Worm (Caenorhabditis elegans) whole organism, mixed stage, embryonic: Measurements from ENCODE around the gene C53B4.2.

Experiments used
- bed-3 ChIP-seq: fragments of 200-800 bp; sonication (Bioruptor generic); optimal IDR thresholded peaks from 3 replicates; lab custom pipeline; 2018; ENCODE audit warnings: mild to moderate bottlenecking, missing genetic modification characterization, moderate library complexity, missing compliant biosample characterization
- blmp-1 ChIP-seq: fragments of 150-350 bp; optimal IDR thresholded peaks from 2 replicates; lab custom pipeline; 2014; ENCODE audit warnings: missing biosample characterization, missing genetic modification characterization
- ceh-39 ChIP-seq: fragments of 150-350 bp; optimal IDR thresholded peaks from 2 replicates; lab custom pipeline; 2014; ENCODE audit warnings: missing biosample characterization, missing genetic modification characterization
- ceh-83 ChIP-seq: fragments of 200-800 bp; sonication (Bioruptor generic); optimal IDR thresholded peaks from 2 replicates; lab custom pipeline; 2018; ENCODE audit warnings: mild to moderate bottlenecking, missing genetic modification characterization, missing compliant biosample characterization
- ces-1 ChIP-seq: fragments of 150-350 bp; optimal IDR thresholded peaks from 2 replicates; lab custom pipeline; 2014; ENCODE audit warnings: missing biosample characterization, missing genetic modification reagents, missing genetic modification characterization
- cnd-1 ChIP-seq: fragments of 200-800 bp; sonication (Bioruptor generic); optimal IDR thresholded peaks from 2 replicates; lab custom pipeline; 2018; ENCODE audit warnings: mild to moderate bottlenecking, missing genetic modification characterization, missing compliant biosample characterization
- drap-1 ChIP-seq: fragments of 200-800 bp; sonication (Bioruptor generic); optimal IDR thresholded peaks from 3 replicates; lab custom pipeline; 2018; ENCODE audit warnings: mild to moderate bottlenecking, missing genetic modification characterization, missing compliant biosample characterization
- elt-1 ChIP-seq: sonication (generic microtip); optimal IDR thresholded peaks from 2 replicates; lab custom pipeline; 2017; ENCODE audit warnings: missing genetic modification characterization, mild to moderate bottlenecking, missing compliant biosample characterization, antibody characterized with exemption, moderate library complexity, borderline replicate concordance; ENCODE audit not compliant: insufficient read depth
- elt-3 ChIP-seq: fragments of 150-350 bp; optimal IDR thresholded peaks from 2 replicates; lab custom pipeline; 2014; ENCODE audit warnings: missing biosample characterization, missing genetic modification characterization
- flh-1 ChIP-seq: fragments of 200-800 bp; sonication (Bioruptor generic); optimal IDR thresholded peaks from 2 replicates; lab custom pipeline; 2018; ENCODE audit warnings: mild to moderate bottlenecking, missing genetic modification characterization, moderate library complexity, missing compliant biosample characterization
- hlh-1 ChIP-seq: fragments of 150-350 bp; optimal IDR thresholded peaks from 2 replicates; lab custom pipeline; 2014; ENCODE audit warnings: missing biosample characterization, missing genetic modification reagents, missing genetic modification characterization
- lin-13 ChIP-seq: fragments of 150-350 bp; optimal IDR thresholded peaks from 2 replicates; lab custom pipeline; 2014; ENCODE audit warnings: missing biosample characterization, missing genetic modification characterization
- lin-32 ChIP-seq: fragments of 200-800 bp; sonication (Bioruptor generic); optimal IDR thresholded peaks from 2 replicates; lab custom pipeline; 2018; ENCODE audit warnings: mild to moderate bottlenecking, missing genetic modification characterization, missing compliant biosample characterization
- lsy-2 ChIP-seq: fragments of 150-350 bp; optimal IDR thresholded peaks from 2 replicates; lab custom pipeline; 2014; ENCODE audit warnings: missing biosample characterization, missing genetic modification characterization
- mab-5 ChIP-seq: fragments of 150-350 bp; optimal IDR thresholded peaks from 2 replicates; lab custom pipeline; 2014; ENCODE audit warnings: missing biosample characterization, missing genetic modification characterization
- mep-1 ChIP-seq: fragments of 150-350 bp; optimal IDR thresholded peaks from 2 replicates; lab custom pipeline; 2017; ENCODE audit warnings: missing biosample characterization, missing genetic modification reagents, missing genetic modification characterization, inconsistent platforms
- mls-2 ChIP-seq: sonication (generic microtip); optimal IDR thresholded peaks from 2 replicates; lab custom pipeline; 2016; ENCODE audit warnings: mild to moderate bottlenecking, missing genetic modification characterization, moderate library complexity, missing compliant biosample characterization
- nhr-12 ChIP-seq: fragments of 150-350 bp; optimal IDR thresholded peaks from 2 replicates; lab custom pipeline; 2014; ENCODE audit warnings: missing biosample characterization, missing genetic modification characterization
- nhr-2 ChIP-seq: fragments of 150-350 bp; optimal IDR thresholded peaks from 2 replicates; lab custom pipeline; 2014; ENCODE audit warnings: missing biosample characterization, missing genetic modification characterization
- nhr-237 ChIP-seq: fragments of 150-350 bp; optimal IDR thresholded peaks from 2 replicates; lab custom pipeline; 2014; ENCODE audit warnings: missing biosample characterization, missing genetic modification characterization
- nhr-28 ChIP-seq: fragments of 150-350 bp; optimal IDR thresholded peaks from 2 replicates; lab custom pipeline; 2014; ENCODE audit warnings: missing biosample characterization, missing genetic modification characterization
- nhr-76 ChIP-seq: sonication (generic microtip); optimal IDR thresholded peaks from 2 replicates; lab custom pipeline; 2017; ENCODE audit warnings: missing biosample characterization, missing genetic modification characterization
- pha-4 ChIP-seq: fragments of 150-350 bp; optimal IDR thresholded peaks from 2 replicates; lab custom pipeline; 2018; ENCODE audit warnings: missing biosample characterization, missing genetic modification reagents, missing genetic modification characterization
- sem-2 ChIP-seq: fragments of 200-800 bp; sonication (Bioruptor generic); optimal IDR thresholded peaks from 2 replicates; lab custom pipeline; 2018; ENCODE audit warnings: mild to moderate bottlenecking, missing genetic modification characterization, missing compliant biosample characterization
- sptf-1 ChIP-seq: sonication (generic microtip); optimal IDR thresholded peaks from 2 replicates; lab custom pipeline; 2017; ENCODE audit warnings: mild to moderate bottlenecking, missing genetic modification characterization, moderate library complexity, missing compliant biosample characterization
- tbx-8 ChIP-seq: fragments of 200-800 bp; sonication (Bioruptor generic); optimal IDR thresholded peaks from 2 replicates; lab custom pipeline; 2018; ENCODE audit warnings: mild to moderate bottlenecking, missing genetic modification characterization, moderate library complexity, missing compliant biosample characterization
- unc-120 ChIP-seq: sonication (generic microtip); optimal IDR thresholded peaks from 2 replicates; lab custom pipeline; 2017; ENCODE audit warnings: missing genetic modification characterization, missing compliant biosample characterization; ENCODE audit not compliant: poor library complexity, severe bottlenecking
- unc-62 ChIP-seq: fragments of 150-350 bp; optimal IDR thresholded peaks from 2 replicates; lab custom pipeline; 2014; ENCODE audit warnings: missing biosample characterization, missing genetic modification reagents, missing genetic modification characterization
- zip-8 ChIP-seq: fragments of 150-350 bp; optimal IDR thresholded peaks from 2 replicates; lab custom pipeline; 2014; ENCODE audit warnings: missing biosample characterization, missing genetic modification characterization
- ztf-11 ChIP-seq: fragments of 150-350 bp; optimal IDR thresholded peaks from 2 replicates; lab custom pipeline; 2014; ENCODE audit warnings: missing biosample characterization, missing genetic modification characterization

C53B4.2 gene

ce11 chrIV:8951953-8952567 is 13.9 kb upstream of the C53B4.2 start:
- TF ChIP-seq flh-1 (GFP tag; lab: Kevin White, UChicago) = no peak
- TF ChIP-seq tbx-8 (GFP tag; lab: Kevin White, UChicago) = no peak
- TF ChIP-seq nhr-12 (tag; lab: Kevin White, UChicago) = no peak
- TF ChIP-seq nhr-237 (tag; lab: Kevin White, UChicago) = no peak
- no peak for TF ChIP-seq zip-8 (tag; lab: Kevin White, UChicago)
- no peak for TF ChIP-seq bed-3 (GFP tag; lab: Kevin White, UChicago)

- TF ChIP-seq pha-4 (no peak), sptf-1 (tag; lab: Kevin White, UChicago) (no peak), nhr-28 (tag; lab: Kevin White, UChicago) (no peak), ces-1 (GFP tag; lab: Kevin White, UChicago) (no peak), blmp-1 (no peak), lin-32 (GFP tag; lab: Kevin White, UChicago) (no peak), sem-2 (GFP tag; lab: Kevin White, UChicago) (no peak), nhr-2 (tag; lab: Kevin White, UChicago) (no peak)
Measured at ce11 chrIV:8954126-8954525, 11.9 kb upstream of the C53B4.2 start.

ce11 chrIV:8956189-8956588 is 9.8 kb upstream of the C53B4.2 start, which contains the start of gene tpra-1:
tpra-1 (plus strand) TSS chrIV:8956489.
- TF ChIP-seq ceh-39 (tag; lab: Kevin White, UChicago) (no peak), elt-3 (tag; lab: Kevin White, UChicago) (no peak), sem-2 (GFP tag; lab: Kevin White, UChicago) (no peak), drap-1 (GFP tag; lab: Kevin White, UChicago) (no peak), unc-62 (GFP tag; lab: Kevin White, UChicago) (no peak), mls-2 (tag; lab: Kevin White, UChicago) (no peak), lin-13 (tag; lab: Kevin White, UChicago) (no peak), ceh-83 (GFP tag; lab: Kevin White, UChicago) (no peak), nhr-76 (tag; lab: Kevin White, UChicago) (no peak), bed-3 (GFP tag; lab: Kevin White, UChicago) (no peak), ces-1 (GFP tag; lab: Kevin White, UChicago) (no peak), mep-1 (tag; lab: Kevin White, UChicago) (no peak), cnd-1 (tag; lab: Kevin White, UChicago) (no peak), mab-5 (no peak), flh-1 (GFP tag; lab: Kevin White, UChicago) (no peak), hlh-1 (no peak), pha-4 (no peak)

- TF ChIP-seq sem-2 (GFP tag; lab: Kevin White, UChicago) (no peak), lin-32 (GFP tag; lab: Kevin White, UChicago) (no peak), lsy-2 (no peak), ztf-11 (tag; lab: Kevin White, UChicago) (no peak), mls-2 (tag; lab: Kevin White, UChicago) (no peak), unc-120 (no peak), elt-1 (no peak), mep-1 (tag; lab: Kevin White, UChicago) (no peak), unc-62 (GFP tag; lab: Kevin White, UChicago) (no peak), drap-1 (GFP tag; lab: Kevin White, UChicago) (no peak), sptf-1 (tag; lab: Kevin White, UChicago) (no peak), ceh-39 (tag; lab: Kevin White, UChicago) (no peak)
Measured at ce11 chrIV:8967990-8968389, 2.0 kb downstream of the C53B4.2 start, which contains the start of gene suex-2. suex-2 (plus strand) TSS chrIV:8968290.

ce11 chrIV:8973249-8973958 is 7.4 kb downstream of the C53B4.2 start, which contains the start of gene C53B4.3:
C53B4.3 (minus strand) TSS chrIV:8973712.
- peak; percentile 23 for TF ChIP-seq ces-1 (GFP tag; lab: Kevin White, UChicago)
- no peak for TF ChIP-seq flh-1 (GFP tag; lab: Kevin White, UChicago)
